Worm (Caenorhabditis elegans): ENCODE measurements around the gene fbxa-202.
A peak's percentile ranks its signal among the peaks of the same experiment; 100 is the strongest.

ce11 chrV:6354786-6355185, 27.7 kb downstream of the fbxa-202 start:
- no peak for TF ChIP-seq mdl-1 (tag; optimal IDR thresholded peaks at IDR 0.05)
- no peak for TF ChIP-seq fkh-10 (GFP tag; optimal IDR thresholded peaks at IDR 0.05)
- TF ChIP-seq skn-1 (tag; optimal IDR thresholded peaks at IDR 0.05) = no peak
- no peak for TF ChIP-seq Y116A8C.19 (tag; optimal IDR thresholded peaks at IDR 0.05; ENCODE audit: borderline replicate concordance)
- no peak for TF ChIP-seq nhr-28 (tag; optimal IDR thresholded peaks at IDR 0.05)
- TF ChIP-seq lin-13 (GFP tag; optimal IDR thresholded peaks at IDR 0.05) = no peak
- no peak for TF ChIP-seq efl-3 (GFP tag; optimal IDR thresholded peaks at IDR 0.05)
- TF ChIP-seq aly-2 (tag; optimal IDR thresholded peaks at IDR 0.05) = no peak
- TF ChIP-seq ztf-11 (tag; optimal IDR thresholded peaks at IDR 0.05) = no peak
- no peak for TF ChIP-seq nhr-77 (tag; optimal IDR thresholded peaks at IDR 0.05)
- TF ChIP-seq nhr-90 (tag; optimal IDR thresholded peaks at IDR 0.05; ENCODE audit: poor library complexity) = no peak
- TF ChIP-seq unc-130 (tag; optimal IDR thresholded peaks at IDR 0.05) = no peak
- peak; percentile 72 for TF ChIP-seq nhr-85 (tag)

Measured in whole organism, L1 larva.